Fruit fly (Drosophila melanogaster) whole organism, adult: ENCODE measurements around the gene CG13364.

Source experiments
- CG11617 ChIP-seq: fragments of 200-800 bp; sonication (Bioruptor generic); optimal IDR thresholded peaks from 2 replicates; lab custom pipeline; 2017; ENCODE audit warnings: mild to moderate bottlenecking, missing biosample characterization, missing genetic modification reagents, missing genetic modification characterization
- CG12768 ChIP-seq: fragments of 200-800 bp; sonication (Bioruptor generic); optimal IDR thresholded peaks from 2 replicates; lab custom pipeline; 2017; ENCODE audit warnings: missing biosample characterization, missing genetic modification characterization, mild to moderate bottlenecking, moderate library complexity, missing genetic modification reagents
- CG5204 ChIP-seq: fragments of 200-800 bp; sonication (Bioruptor generic); optimal IDR thresholded peaks from 2 replicates; lab custom pipeline; 2016; ENCODE audit warnings: missing biosample characterization, missing genetic modification characterization
- bab1 ChIP-seq: fragments of 200-800 bp; sonication (Bioruptor generic); optimal IDR thresholded peaks from 3 replicates; lab custom pipeline; 2019; ENCODE audit warnings: missing biosample characterization, mild to moderate bottlenecking, missing genetic modification characterization, moderate library complexity
- cic ChIP-seq: fragments of 200-800 bp; sonication (Bioruptor generic); optimal IDR thresholded peaks from 2 replicates; lab custom pipeline; 2017; ENCODE audit warnings: missing biosample characterization, mild to moderate bottlenecking, missing genetic modification characterization, moderate library complexity
- kay ChIP-seq: fragments of 200-800 bp; sonication (Bioruptor generic); peaks from one replicate; lab custom pipeline; 2016; ENCODE audit warnings: missing biosample characterization, missing genetic modification characterization, borderline replicate concordance
- toe ChIP-seq: fragments of 200-800 bp; sonication (Bioruptor generic); optimal IDR thresholded peaks from 2 replicates; lab custom pipeline; 2016; ENCODE audit warnings: missing biosample characterization, missing genetic modification characterization

dm6 chrX:618583-618982 is 6.4 kb downstream of the CG13364 start:
- TF ChIP-seq cic (GFP tag; lab: Kevin White, UChicago) (no peak), CG11617 (GFP tag; lab: Kevin White, UChicago) (no peak), bab1 (peak; percentile 27), CG5204 (GFP tag; lab: Kevin White, UChicago) (no peak), CG12768 (GFP tag; lab: Kevin White, UChicago) (no peak), toe (GFP tag; lab: Kevin White, UChicago) (no peak), kay (no peak)
